Worm (Caenorhabditis elegans) whole organism, L3 larva: ENCODE measurements around the gene sri-42.
"Not testable (repeated sequence)": the region's sequence is repeated elsewhere in the genome, so short reads cannot be mapped to it uniquely, and the experiment has no call there.

Experiments used
- R02D3.7 ChIP-seq: fragments of 150-350 bp; optimal IDR thresholded peaks from 2 replicates; lab custom pipeline; 2014; ENCODE audit warnings: missing biosample characterization, missing genetic modification characterization
- ZK546.5 ChIP-seq: sonication (generic microtip); optimal IDR thresholded peaks from 2 replicates; lab custom pipeline; 2017; ENCODE audit warnings: missing biosample characterization, missing genetic modification characterization
- ama-1 ChIP-seq: fragments of 150-350 bp; optimal IDR thresholded peaks from 2 replicates; lab custom pipeline; 2018
- ceh-16 ChIP-seq: sonication (generic microtip); optimal IDR thresholded peaks from 2 replicates; lab custom pipeline; 2017; ENCODE audit warnings: missing biosample characterization, missing genetic modification characterization
- ceh-28 ChIP-seq: fragments of 150-350 bp; optimal IDR thresholded peaks from 2 replicates; lab custom pipeline; 2014; ENCODE audit warnings: missing biosample characterization, missing genetic modification reagents, missing genetic modification characterization
- ceh-9 ChIP-seq: sonication (generic microtip); optimal IDR thresholded peaks from 2 replicates; lab custom pipeline; 2018; ENCODE audit warnings: missing biosample characterization, missing genetic modification characterization
- daf-12 ChIP-seq: fragments of 150-350 bp; optimal IDR thresholded peaks from 2 replicates; lab custom pipeline; 2014; ENCODE audit warnings: missing biosample characterization, missing genetic modification reagents, missing genetic modification characterization
- egl-27 ChIP-seq: sonication (generic microtip); optimal IDR thresholded peaks from 4 replicates; lab custom pipeline; 2017; ENCODE audit warnings: missing biosample characterization, missing genetic modification reagents, missing genetic modification characterization
- egl-5 ChIP-seq: fragments of 150-350 bp; optimal IDR thresholded peaks from 2 replicates; lab custom pipeline; 2017; ENCODE audit warnings: missing biosample characterization, missing genetic modification reagents, missing genetic modification characterization, inconsistent platforms
- elt-2 ChIP-seq: sonication (generic microtip); optimal IDR thresholded peaks from 2 replicates; lab custom pipeline; 2016; ENCODE audit warnings: missing genetic modification reagents, mild to moderate bottlenecking, missing genetic modification characterization, missing compliant biosample characterization
- fkh-10 ChIP-seq: sonication (generic microtip); optimal IDR thresholded peaks from 2 replicates; lab custom pipeline; 2017; ENCODE audit warnings: missing biosample characterization, missing genetic modification reagents, missing genetic modification characterization
- fos-1 ChIP-seq: fragments of 150-350 bp; optimal IDR thresholded peaks from 2 replicates; lab custom pipeline; 2014; ENCODE audit warnings: missing biosample characterization, missing genetic modification characterization
- hmg-11 ChIP-seq: sonication (generic microtip); optimal IDR thresholded peaks from 2 replicates; lab custom pipeline; 2016; ENCODE audit warnings: missing genetic modification characterization, missing compliant biosample characterization
- jun-1 ChIP-seq: fragments of 150-350 bp; optimal IDR thresholded peaks from 2 replicates; lab custom pipeline; 2014; ENCODE audit warnings: missing biosample characterization, missing genetic modification reagents, missing genetic modification characterization
- lin-15B ChIP-seq: fragments of 150-350 bp; optimal IDR thresholded peaks from 2 replicates; lab custom pipeline; 2014; ENCODE audit warnings: missing biosample characterization, missing genetic modification characterization
- lsy-12 ChIP-seq: sonication (generic microtip); optimal IDR thresholded peaks from 2 replicates; lab custom pipeline; 2016; ENCODE audit warnings: mild to moderate bottlenecking, missing genetic modification characterization, missing compliant biosample characterization
- mdl-1 ChIP-seq: fragments of 150-350 bp; optimal IDR thresholded peaks from 2 replicates; lab custom pipeline; 2014; ENCODE audit warnings: missing biosample characterization, missing genetic modification characterization
- nfya-1 ChIP-seq: sonication (generic microtip); optimal IDR thresholded peaks from 2 replicates; lab custom pipeline; 2017; ENCODE audit warnings: missing genetic modification characterization, mild to moderate bottlenecking, missing compliant biosample characterization, antibody characterized with exemption, moderate library complexity; ENCODE audit not compliant: insufficient read depth
- nhr-11 ChIP-seq: fragments of 150-350 bp; optimal IDR thresholded peaks from 2 replicates; lab custom pipeline; 2014; ENCODE audit warnings: missing biosample characterization, missing genetic modification characterization
- nhr-12 ChIP-seq: fragments of 150-350 bp; optimal IDR thresholded peaks from 2 replicates; lab custom pipeline; 2014; ENCODE audit warnings: missing biosample characterization, missing genetic modification characterization
- nhr-237 ChIP-seq: fragments of 150-350 bp; optimal IDR thresholded peaks from 2 replicates; lab custom pipeline; 2014; ENCODE audit warnings: missing biosample characterization, missing genetic modification characterization
- nhr-25 ChIP-seq: sonication (generic microtip); optimal IDR thresholded peaks from 2 replicates; lab custom pipeline; 2017; ENCODE audit warnings: missing biosample characterization, missing genetic modification characterization
- nhr-28 ChIP-seq: fragments of 150-350 bp; optimal IDR thresholded peaks from 2 replicates; lab custom pipeline; 2014; ENCODE audit warnings: missing biosample characterization, missing genetic modification characterization
- nhr-43 ChIP-seq: sonication (generic microtip); optimal IDR thresholded peaks from 2 replicates; lab custom pipeline; 2016; ENCODE audit warnings: mild to moderate bottlenecking, missing genetic modification characterization, missing compliant biosample characterization; ENCODE audit not compliant: poor library complexity, severe bottlenecking
- nhr-76 ChIP-seq: fragments of 150-350 bp; sonication (generic microtip); optimal IDR thresholded peaks from 5 replicates; lab custom pipeline; 2014; ENCODE audit warnings: missing biosample characterization, missing genetic modification characterization
- nhr-77 ChIP-seq: fragments of 150-350 bp; optimal IDR thresholded peaks from 2 replicates; lab custom pipeline; 2014; ENCODE audit warnings: missing biosample characterization, missing genetic modification characterization
- pha-4 ChIP-seq: fragments of 150-350 bp; optimal IDR thresholded peaks from 2 replicates; lab custom pipeline; 2014; ENCODE audit warnings: missing biosample characterization, missing genetic modification reagents, missing genetic modification characterization
- pqm-1 ChIP-seq: fragments of 150-350 bp; optimal IDR thresholded peaks from 2 replicates; lab custom pipeline; 2017; ENCODE audit warnings: missing biosample characterization, missing genetic modification characterization, inconsistent platforms
- sea-2 ChIP-seq: fragments of 150-350 bp; sonication (generic microtip); optimal IDR thresholded peaks from 4 replicates; lab custom pipeline; 2014; ENCODE audit warnings: missing biosample characterization, missing genetic modification reagents, missing genetic modification characterization
- skn-1 ChIP-seq: fragments of 150-350 bp; optimal IDR thresholded peaks from 2 replicates; lab custom pipeline; 2014; ENCODE audit warnings: missing biosample characterization, missing genetic modification characterization
- snpc-4 ChIP-seq: fragments of 150-350 bp; optimal IDR thresholded peaks from 2 replicates; lab custom pipeline; 2014; ENCODE audit warnings: missing biosample characterization, missing genetic modification characterization
- unc-39 ChIP-seq: sonication (generic microtip); optimal IDR thresholded peaks from 4 replicates; lab custom pipeline; 2017; ENCODE audit warnings: missing biosample characterization, missing genetic modification characterization

The sri-42 gene

DNA sequence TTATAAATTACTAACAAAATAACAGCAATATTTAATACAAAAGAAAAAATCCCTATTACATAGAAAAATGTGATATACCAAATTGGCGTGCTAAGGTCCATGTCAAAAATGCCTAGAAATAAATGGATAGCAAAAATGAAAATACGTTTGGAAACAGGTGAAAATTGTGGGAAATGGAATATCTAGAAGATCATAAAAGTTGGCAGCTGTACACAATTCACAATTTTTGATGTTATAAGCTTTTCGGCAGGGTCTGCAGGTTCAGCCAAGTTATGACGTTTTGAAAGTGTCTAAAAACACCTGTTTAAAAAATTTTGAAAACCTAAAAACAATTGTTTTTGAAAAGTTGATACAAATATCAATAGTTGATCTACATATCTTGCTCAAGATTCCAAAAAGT lies at the start of gene sri-42:
sri-42 (minus strand) TSS at position 101 of the 400 bp plus-strand sequence.
- not testable (repeated sequence) for TF ChIP-seq nhr-76, nhr-11, elt-2 (tag; lab: Kevin White, UChicago)
- TF ChIP-seq, all 47 proteins: peak for 0; not testable (repeated sequence) for 47

DNA sequence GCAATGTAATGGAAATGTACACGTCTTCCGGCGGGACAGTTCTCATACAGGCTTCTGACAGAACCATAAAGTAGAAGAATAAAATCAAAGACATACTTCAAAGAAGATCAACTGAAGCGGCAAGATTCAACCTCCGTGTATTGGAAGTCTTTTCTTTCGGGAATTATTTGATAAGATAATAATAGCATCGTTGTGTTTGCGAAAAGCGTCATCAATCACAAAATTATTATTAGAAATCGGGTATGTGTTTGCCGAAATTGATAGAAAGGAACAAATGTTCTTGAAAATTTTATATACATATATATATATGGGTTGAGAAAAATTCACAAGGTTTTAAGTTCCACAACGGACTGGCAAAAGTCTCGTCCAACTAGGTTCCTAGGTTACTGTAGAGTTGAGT lies 48.8 kb upstream of the sri-42 start, which contains the start of gene Y27F2A.9:
Y27F2A.9 (minus strand) TSS at position 101 of the 400 bp plus-strand sequence.
- not testable (repeated sequence) for TF ChIP-seq nhr-77; R02D3.7 (tag; lab: Kevin White, UChicago); nfya-1

DNA sequence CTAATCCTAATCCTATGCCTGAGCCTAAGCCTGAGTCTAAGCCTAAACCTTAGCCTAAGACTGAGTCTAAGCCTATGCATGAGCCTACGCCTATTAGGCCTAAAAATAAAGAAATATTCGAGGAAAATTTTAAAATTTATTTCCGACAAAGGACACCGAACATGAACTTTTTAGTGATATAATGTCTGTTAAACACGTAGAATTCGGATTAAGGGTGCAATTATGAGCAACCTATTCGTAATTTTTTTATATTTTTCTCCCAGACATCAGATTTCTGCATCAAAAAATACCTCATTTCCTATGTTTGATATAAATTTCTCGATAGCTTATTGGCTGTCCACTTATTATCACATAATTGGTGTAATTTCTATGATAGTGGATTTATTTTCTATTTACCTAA lies 46.3 kb upstream of the sri-42 start, which contains the start of gene Y27F2A.11:
Y27F2A.11 (plus strand) TSS at position 301 of the 400 bp plus-strand sequence.
- not testable (repeated sequence) for TF ChIP-seq sea-2 (GFP tag; lab: Kevin White, UChicago); lsy-12 (tag; lab: Kevin White, UChicago); pqm-1 (tag; lab: Kevin White, UChicago)
- TF ChIP-seq, all 47 proteins: peak for 0; not testable (repeated sequence) for 47

DNA sequence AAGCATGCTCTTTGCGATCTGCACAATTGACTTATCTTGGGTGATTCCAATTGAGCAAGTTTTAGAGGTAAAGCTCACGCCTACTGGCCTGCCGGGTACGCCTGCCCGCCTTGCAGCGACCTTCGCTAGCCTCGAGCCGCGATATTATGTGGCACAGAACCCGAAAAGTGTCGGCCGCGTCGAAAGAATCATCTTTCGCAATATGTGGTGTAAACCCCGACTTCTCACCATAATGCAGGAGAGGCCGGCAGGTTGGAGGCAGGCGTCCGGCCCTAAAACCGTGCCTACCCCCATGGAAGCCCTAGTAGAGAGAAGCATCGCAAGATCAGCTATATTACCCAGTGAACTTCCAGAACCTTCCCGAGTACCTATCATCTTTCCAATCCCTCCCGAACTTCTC lies 43.1 kb upstream of the sri-42 start:
- TF ChIP-seq nhr-77, result no peak
- no peak for TF ChIP-seq fkh-10
- no peak for TF ChIP-seq ama-1
- TF ChIP-seq mdl-1, result no peak
- no peak for TF ChIP-seq nhr-28
- TF ChIP-seq skn-1 (tag; lab: Kevin White, UChicago), result no peak
- no peak for TF ChIP-seq daf-12 (tag; lab: Kevin White, UChicago)
- TF ChIP-seq unc-39 (tag; lab: Kevin White, UChicago), result no peak
- TF ChIP-seq nhr-12 (tag; lab: Kevin White, UChicago), result no peak
- no peak for TF ChIP-seq hmg-11 (tag; lab: Kevin White, UChicago)
- TF ChIP-seq pha-4, result no peak
- TF ChIP-seq pqm-1 (tag; lab: Kevin White, UChicago), result no peak
- no peak for TF ChIP-seq egl-5 (tag; lab: Kevin White, UChicago)
- no peak for TF ChIP-seq jun-1
- no peak for TF ChIP-seq nhr-25 (tag; lab: Kevin White, UChicago)
- TF ChIP-seq egl-27, result no peak
- TF ChIP-seq, all 47 proteins: peak for 0

DNA sequence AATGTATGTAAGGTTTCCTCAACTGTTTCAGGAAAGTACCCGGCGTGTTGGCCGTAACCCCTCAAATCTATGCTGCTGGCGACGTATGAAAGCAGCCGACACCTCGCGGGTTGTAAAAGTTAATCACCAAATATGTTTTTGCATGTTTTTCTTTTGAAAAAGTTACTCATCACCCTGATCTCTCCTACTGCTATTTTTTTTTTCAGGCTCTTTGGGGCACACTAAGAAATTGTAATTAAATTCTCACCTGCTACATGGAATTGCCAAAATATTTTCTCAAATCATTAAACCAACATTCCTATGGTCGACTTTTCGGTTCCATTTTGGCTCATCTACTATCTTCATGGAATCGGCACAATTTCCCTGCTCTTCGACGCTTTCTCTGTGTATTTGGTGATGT lies 42.1 kb upstream of the sri-42 start, which contains the start of gene sri-78:
sri-78 (plus strand) TSS at position 301 of the 400 bp plus-strand sequence.
- TF ChIP-seq ama-1; nfya-1; nhr-237 (tag; lab: Kevin White, UChicago): not testable (repeated sequence)

DNA sequence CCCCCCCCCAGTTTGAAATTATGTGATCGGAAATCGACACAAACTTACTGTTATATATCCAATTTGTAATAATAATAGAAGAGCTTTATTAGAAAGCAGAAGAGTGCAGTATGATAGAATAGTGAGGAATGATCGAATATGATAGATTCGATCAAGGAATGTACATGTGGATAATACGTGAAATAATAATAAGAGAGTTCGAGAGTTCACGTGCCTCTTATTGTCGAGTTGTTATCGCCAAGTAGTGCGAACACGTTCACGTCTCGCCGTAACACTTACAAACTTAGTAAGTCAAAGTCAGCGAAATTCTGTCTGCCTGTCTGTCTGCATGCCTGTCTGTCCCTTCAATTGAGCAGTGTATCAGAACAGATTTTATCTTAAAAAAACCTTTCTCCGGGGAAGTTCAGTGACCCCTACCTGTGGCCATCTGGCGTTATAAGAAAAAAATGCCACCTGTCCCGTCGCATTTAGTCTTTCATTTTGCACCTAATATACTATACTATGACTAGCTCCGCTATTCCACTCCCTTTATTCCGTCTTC lies 40.6 kb upstream of the sri-42 start, which contains the start of the genes Y27F2A.6 and Y27F2A.8:
Y27F2A.6 (minus strand) TSS at position 101 of the 541 bp plus-strand sequence.
Y27F2A.8 (plus strand) TSS at position 491 of the 541 bp plus-strand sequence.
- not testable (repeated sequence) for TF ChIP-seq nhr-76, nhr-11, lin-15B (tag; lab: Kevin White, UChicago)

DNA sequence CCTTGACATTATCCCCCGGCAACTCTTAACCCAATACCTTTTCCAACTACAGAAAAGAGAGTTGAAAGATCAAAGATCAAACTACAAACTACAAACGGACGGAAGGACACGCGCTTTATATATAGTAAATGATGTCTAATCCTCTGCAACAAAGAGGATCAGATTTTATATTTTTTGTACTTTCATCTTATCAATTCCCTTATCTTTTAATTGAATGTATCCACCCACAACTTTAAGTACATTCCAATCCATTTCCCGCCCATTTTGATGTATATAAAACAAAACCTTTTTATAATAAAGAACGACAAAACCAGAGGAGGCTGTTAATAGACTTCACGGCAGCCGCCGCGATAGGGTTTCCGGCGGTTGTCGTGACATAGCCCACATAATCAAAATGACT lies 34.9 kb upstream of the sri-42 start, which contains the start of gene sri-40:
sri-40 (plus strand) TSS at position 301 of the 400 bp plus-strand sequence.
- TF ChIP-seq elt-2, nhr-25, snpc-4 (tag; lab: Kevin White, UChicago): not testable (repeated sequence)

DNA sequence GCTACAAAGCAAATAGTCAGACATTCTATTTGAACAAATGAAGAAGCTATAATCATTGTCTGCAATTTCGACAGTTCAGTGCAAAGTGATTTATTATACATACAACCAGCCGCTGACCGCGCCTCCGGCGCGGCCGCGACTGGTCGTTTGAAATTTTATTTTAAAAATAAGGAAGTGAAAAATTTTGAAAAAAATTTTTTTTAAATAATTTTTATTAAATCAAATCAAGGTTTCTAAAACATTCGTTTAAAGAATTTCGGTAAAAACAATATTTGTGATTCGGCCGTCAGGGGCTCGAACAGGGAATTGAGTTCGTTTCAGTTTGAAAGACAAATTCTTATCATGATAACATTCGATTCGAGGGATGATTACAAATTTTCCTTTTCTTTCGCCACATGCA lies 29.4 kb upstream of the sri-42 start, which contains the start of gene Y27F2A.10:
Y27F2A.10 (minus strand) TSS at position 101 of the 400 bp plus-strand sequence.
- TF ChIP-seq ceh-28 (tag; lab: Kevin White, UChicago), result no peak
- no peak for TF ChIP-seq nhr-43 (tag; lab: Kevin White, UChicago)
- TF ChIP-seq ceh-16, result no peak
- TF ChIP-seq skn-1 (tag; lab: Kevin White, UChicago), result no peak
- no peak for TF ChIP-seq egl-5 (tag; lab: Kevin White, UChicago)
- TF ChIP-seq ceh-9 (tag; lab: Kevin White, UChicago), result no peak
- TF ChIP-seq snpc-4 (tag; lab: Kevin White, UChicago), result no peak
- no peak for TF ChIP-seq nhr-237 (tag; lab: Kevin White, UChicago)
- no peak for TF ChIP-seq hmg-11 (tag; lab: Kevin White, UChicago)
- no peak for TF ChIP-seq jun-1
- TF ChIP-seq ZK546.5 (tag; lab: Kevin White, UChicago), result no peak
- no peak for TF ChIP-seq fos-1 (tag; lab: Kevin White, UChicago)
- no peak for TF ChIP-seq egl-27
